Fruit fly (Drosophila melanogaster) whole organism, adult: ENCODE measurements around the gene Klp3A.

ENCODE experiments used
- CG11617 ChIP-seq: fragments of 200-800 bp; sonication (Bioruptor generic); optimal IDR thresholded peaks from 2 replicates; lab custom pipeline; 2017; ENCODE audit warnings: mild to moderate bottlenecking, missing biosample characterization, missing genetic modification reagents, missing genetic modification characterization
- CG12768 ChIP-seq: fragments of 200-800 bp; sonication (Bioruptor generic); optimal IDR thresholded peaks from 2 replicates; lab custom pipeline; 2017; ENCODE audit warnings: missing biosample characterization, missing genetic modification characterization, mild to moderate bottlenecking, moderate library complexity, missing genetic modification reagents
- CG14711 ChIP-seq: fragments of 200-800 bp; sonication (Bioruptor generic); optimal IDR thresholded peaks from 2 replicates; lab custom pipeline; 2018; ENCODE audit warnings: missing biosample characterization, mild to moderate bottlenecking, missing genetic modification characterization, moderate library complexity
- CG1620 ChIP-seq: fragments of 200-800 bp; sonication (Bioruptor generic); optimal IDR thresholded peaks from 2 replicates; lab custom pipeline; 2016; ENCODE audit warnings: missing biosample characterization, missing genetic modification characterization
- CG33017 ChIP-seq: fragments of 200-800 bp; sonication (Bioruptor generic); optimal IDR thresholded peaks from 2 replicates; lab custom pipeline; 2018; ENCODE audit warnings: missing biosample characterization, mild to moderate bottlenecking, missing genetic modification characterization, moderate library complexity
- CG5204 ChIP-seq: fragments of 200-800 bp; sonication (Bioruptor generic); optimal IDR thresholded peaks from 2 replicates; lab custom pipeline; 2016; ENCODE audit warnings: missing biosample characterization, missing genetic modification characterization
- CG7045 ChIP-seq: fragments of 200-800 bp; sonication (Bioruptor generic); optimal IDR thresholded peaks from 2 replicates; lab custom pipeline; 2017; ENCODE audit warnings: missing biosample characterization, mild to moderate bottlenecking, missing genetic modification characterization
- CG7101 ChIP-seq: fragments of 200-800 bp; sonication (Bioruptor generic); optimal IDR thresholded peaks from 2 replicates; lab custom pipeline; 2018; ENCODE audit warnings: missing biosample characterization, mild to moderate bottlenecking, missing genetic modification characterization, moderate library complexity
- Clk ChIP-seq: fragments of 200-800 bp; sonication (Bioruptor generic); optimal IDR thresholded peaks from 2 replicates; lab custom pipeline; 2017; ENCODE audit warnings: missing biosample characterization, missing genetic modification characterization
- Crg-1 ChIP-seq: fragments of 200-800 bp; sonication (Bioruptor generic); optimal IDR thresholded peaks from 2 replicates; lab custom pipeline; 2016; ENCODE audit warnings: missing biosample characterization, missing genetic modification characterization
- Hr96 ChIP-seq: fragments of 200-800 bp; sonication (Bioruptor generic); optimal IDR thresholded peaks from 2 replicates; lab custom pipeline; 2016; ENCODE audit warnings: missing biosample characterization, missing genetic modification characterization
- Mnt ChIP-seq: fragments of 200-800 bp; sonication (Bioruptor generic); optimal IDR thresholded peaks from 2 replicates; lab custom pipeline; 2016; ENCODE audit warnings: missing biosample characterization, mild to moderate bottlenecking, missing genetic modification characterization
- bab1 ChIP-seq: fragments of 200-800 bp; sonication (Bioruptor generic); optimal IDR thresholded peaks from 3 replicates; lab custom pipeline; 2019; ENCODE audit warnings: missing biosample characterization, mild to moderate bottlenecking, missing genetic modification characterization, moderate library complexity
- cic ChIP-seq: fragments of 200-800 bp; sonication (Bioruptor generic); optimal IDR thresholded peaks from 2 replicates; lab custom pipeline; 2017; ENCODE audit warnings: missing biosample characterization, mild to moderate bottlenecking, missing genetic modification characterization, moderate library complexity
- cnc ChIP-seq, 2 experiments: fragments of >200 bp; optimal IDR thresholded peaks; 2 replicates each; lab custom pipeline; 2017
- kay ChIP-seq: fragments of 200-800 bp; sonication (Bioruptor generic); peaks from one replicate; lab custom pipeline; 2016; ENCODE audit warnings: missing biosample characterization, missing genetic modification characterization, borderline replicate concordance
- ovo ChIP-seq: fragments of 200-800 bp; sonication (Bioruptor generic); optimal IDR thresholded peaks from 2 replicates; lab custom pipeline; 2016; ENCODE audit warnings: missing biosample characterization, missing genetic modification characterization
- pad ChIP-seq: fragments of 200-800 bp; sonication (Bioruptor generic); optimal IDR thresholded peaks from 3 replicates; lab custom pipeline; 2017; ENCODE audit warnings: missing biosample characterization, missing genetic modification characterization, mild to moderate bottlenecking, moderate library complexity, missing genetic modification reagents
- tj ChIP-seq: fragments of 200-800 bp; sonication (Bioruptor generic); optimal IDR thresholded peaks from 3 replicates; lab custom pipeline; 2017; ENCODE audit warnings: missing biosample characterization, mild to moderate bottlenecking, missing genetic modification characterization, moderate library complexity
- toe ChIP-seq: fragments of 200-800 bp; sonication (Bioruptor generic); optimal IDR thresholded peaks from 2 replicates; lab custom pipeline; 2016; ENCODE audit warnings: missing biosample characterization, missing genetic modification characterization

Klp3A gene

DNA sequence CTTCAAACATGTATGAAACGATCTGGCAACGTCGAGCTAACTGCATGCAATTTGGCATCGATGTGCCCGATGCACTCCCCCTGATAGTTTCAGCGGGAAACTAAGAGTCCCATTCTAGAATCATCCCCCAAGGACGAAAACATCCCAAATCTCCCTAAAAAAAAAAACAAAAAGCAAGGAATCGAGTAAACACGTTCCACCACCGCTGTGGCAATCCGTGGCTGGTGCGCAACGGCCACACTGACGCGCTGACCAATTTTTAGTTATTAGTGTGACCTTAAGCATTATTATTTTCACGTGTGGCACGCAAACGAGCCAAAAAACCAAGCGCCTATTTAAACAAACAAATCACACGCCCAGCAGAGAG lies 18.2 kb downstream of the Klp3A start, which contains the start of gene wds:
TSS of gene wds (plus strand) at position 265 of the 367 bp plus-strand sequence.
- TF ChIP-seq cic (no peak), cnc (optimal IDR thresholded peaks at IDR 0.05; lab: Kevin White, UChicago) (no peak), CG7045 (GFP tag; lab: Kevin White, UChicago) (no peak), CG7101 (tag; lab: Kevin White, UChicago) (no peak), CG11617 (GFP tag; lab: Kevin White, UChicago) (no peak), CG33017 (tag; lab: Kevin White, UChicago) (no peak), Mnt (GFP tag; lab: Kevin White, UChicago) (peak; percentile 90), kay (GFP tag; lab: Kevin White, UChicago) (no peak)

DNA sequence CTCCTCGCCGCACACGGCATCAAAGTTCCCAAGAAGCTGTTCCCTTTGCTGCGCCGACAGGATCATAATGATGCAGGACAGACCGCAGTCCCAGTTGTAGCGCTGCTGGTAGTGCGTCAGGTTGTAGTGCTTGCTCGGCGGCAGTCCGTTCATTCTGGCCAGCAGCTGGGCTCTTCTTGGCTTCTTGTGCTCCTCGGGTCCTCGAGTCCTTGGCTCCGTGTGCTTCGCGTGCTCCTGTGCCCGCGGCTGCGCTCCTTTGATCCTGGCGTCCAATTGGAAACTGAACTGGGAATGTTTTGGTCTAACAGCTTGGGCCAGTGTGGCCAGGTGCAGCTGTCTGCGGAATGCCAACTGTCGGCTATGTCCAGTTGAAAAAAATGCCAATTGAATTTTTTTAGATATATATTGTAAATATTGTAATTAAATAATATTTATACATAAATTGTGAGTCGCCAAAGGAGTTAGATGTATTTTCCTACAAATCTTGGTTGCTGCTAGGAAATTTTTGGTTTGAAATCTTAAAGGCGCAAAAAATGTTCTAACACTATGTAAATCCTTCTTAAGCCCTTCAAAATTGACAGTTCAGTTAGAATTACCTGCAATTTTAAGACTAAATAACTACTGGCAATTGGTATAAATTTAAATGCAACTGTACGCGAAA lies 18.7 kb downstream of the Klp3A start, which contains the start of gene CG13760:
TSS of gene CG13760 (minus strand) at position 645 of the 661 bp plus-strand sequence.
- TF ChIP-seq toe (GFP tag; lab: Kevin White, UChicago) (peak; percentile 13), cic (no peak)

DNA sequence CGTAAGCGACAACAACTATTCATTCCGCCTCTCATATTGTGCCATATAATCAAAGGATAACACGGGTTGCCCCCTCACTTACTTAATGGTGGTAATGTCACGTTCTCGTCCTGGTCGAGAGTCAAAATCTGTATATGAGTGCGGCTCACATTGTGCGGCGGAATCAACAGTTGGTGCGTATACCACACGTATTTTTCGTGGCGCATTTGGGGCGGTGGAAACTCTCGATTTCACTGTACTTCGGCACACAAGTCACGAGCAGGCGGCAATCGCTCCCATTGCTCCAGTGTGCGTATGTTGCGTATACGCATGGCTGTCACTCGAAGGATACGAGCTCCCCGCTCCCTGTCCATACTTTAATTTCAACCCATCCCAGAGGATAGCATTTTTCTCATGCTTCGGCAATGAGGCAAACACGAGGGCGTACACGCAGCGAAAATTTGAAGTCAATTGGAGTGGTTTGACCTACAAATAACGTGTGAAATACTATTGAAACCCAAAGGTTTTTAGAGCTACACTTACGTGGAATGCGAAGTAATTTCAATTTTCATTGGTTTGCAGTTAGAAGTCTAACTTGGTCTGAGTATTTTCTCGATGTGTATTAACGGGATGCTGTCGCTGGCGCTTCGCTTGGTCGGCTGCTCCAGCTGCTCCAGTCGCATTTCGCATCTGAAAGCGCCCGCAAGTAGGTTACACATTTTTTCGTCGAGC lies 21.9 kb downstream of the Klp3A start:
- no peak for TF ChIP-seq bab1 (GFP tag; lab: Kevin White, UChicago)
- peak; percentile 37 for TF ChIP-seq CG5204 (GFP tag; lab: Kevin White, UChicago)
- no peak for TF ChIP-seq ovo
- peak; percentile 33 for TF ChIP-seq toe (GFP tag; lab: Kevin White, UChicago)
- no peak for TF ChIP-seq cnc (optimal IDR thresholded peaks at IDR 0.05; lab: Kevin White, UChicago)

DNA sequence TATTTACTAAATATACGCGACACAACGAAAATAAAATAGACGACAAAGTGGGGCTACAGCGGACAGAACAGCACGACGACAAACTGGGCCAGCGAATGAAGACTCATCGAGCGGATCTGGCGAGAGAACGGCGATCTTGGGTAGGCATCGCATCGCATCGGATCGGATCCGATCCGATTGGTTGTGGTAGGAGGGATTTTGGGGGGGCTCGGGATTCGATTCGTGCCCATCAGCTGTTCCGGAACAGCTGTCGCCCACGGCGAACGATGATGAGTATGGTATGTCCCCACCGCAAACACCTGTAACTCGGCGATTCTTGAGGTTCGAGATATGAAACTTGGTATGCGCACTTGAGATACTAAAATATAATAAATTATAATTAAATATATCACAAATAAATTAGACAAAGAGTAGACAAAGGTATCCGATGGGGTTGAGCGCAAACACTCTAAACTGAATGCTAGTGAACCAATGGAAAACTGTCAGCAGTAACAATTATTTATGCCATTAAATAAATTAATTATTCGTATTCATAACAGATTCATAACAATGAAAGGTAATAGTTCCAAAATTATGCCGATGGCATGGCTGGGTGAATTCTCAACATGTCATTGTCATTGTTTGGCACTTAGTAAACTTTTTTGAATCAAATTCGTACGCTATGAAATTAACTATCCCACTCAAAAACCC lies 23.4 kb downstream of the Klp3A start, which contains the start of the genes Vha36-3 and AANATL7:
TSS of gene Vha36-3 (minus strand) at position 242 of the 690 bp plus-strand sequence.
TSS of gene AANATL7 (plus strand) at position 640 of the 690 bp plus-strand sequence.
- TF ChIP-seq CG5204 (GFP tag; lab: Kevin White, UChicago) (no peak), CG1620 (GFP tag; lab: Kevin White, UChicago) (no peak), CG14711 (tag; lab: Kevin White, UChicago) (no peak), CG33017 (tag; lab: Kevin White, UChicago) (no peak), Crg-1 (GFP tag; lab: Kevin White, UChicago) (no peak), CG7101 (tag; lab: Kevin White, UChicago) (no peak), Clk (no peak), Hr96 (GFP tag; lab: Kevin White, UChicago) (no peak), CG12768 (no peak), ovo (no peak), Mnt (GFP tag; lab: Kevin White, UChicago) (no peak)

DNA sequence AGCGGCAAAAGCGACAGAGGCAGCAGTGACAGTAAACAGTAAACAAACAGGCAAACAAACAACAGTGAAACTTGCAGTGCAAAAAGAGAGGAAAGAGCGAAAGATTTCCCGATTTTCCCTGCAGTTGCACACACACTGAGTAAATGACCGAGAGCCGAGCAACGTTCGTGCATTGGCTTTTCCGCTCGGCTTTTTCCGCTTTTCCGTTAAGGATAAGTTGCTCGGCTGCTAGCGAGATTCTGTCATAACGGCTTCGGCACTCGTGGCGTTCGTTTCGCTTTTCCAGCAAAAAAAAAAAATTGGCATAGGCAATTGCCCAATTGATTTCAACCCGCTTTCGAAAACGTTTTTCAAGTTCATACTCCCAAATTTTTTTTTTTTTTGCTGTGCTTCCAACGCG lies 50.0 kb downstream of the Klp3A start:
- TF ChIP-seq toe (GFP tag; lab: Kevin White, UChicago) (no peak), CG11617 (GFP tag; lab: Kevin White, UChicago) (no peak), Crg-1 (GFP tag; lab: Kevin White, UChicago) (no peak), CG1620 (GFP tag; lab: Kevin White, UChicago) (no peak), CG14711 (tag; lab: Kevin White, UChicago) (no peak), tj (no peak), CG33017 (tag; lab: Kevin White, UChicago) (no peak), cnc (optimal IDR thresholded peaks at IDR 0.05; lab: Kevin White, UChicago) (no peak), Hr96 (GFP tag; lab: Kevin White, UChicago) (no peak), Clk (no peak), Mnt (GFP tag; lab: Kevin White, UChicago) (no peak), pad (GFP tag; lab: Kevin White, UChicago) (no peak), CG7045 (GFP tag; lab: Kevin White, UChicago) (no peak), CG12768 (no peak), CG5204 (GFP tag; lab: Kevin White, UChicago) (no peak), CG7101 (tag; lab: Kevin White, UChicago) (no peak), cic (no peak)

DNA sequence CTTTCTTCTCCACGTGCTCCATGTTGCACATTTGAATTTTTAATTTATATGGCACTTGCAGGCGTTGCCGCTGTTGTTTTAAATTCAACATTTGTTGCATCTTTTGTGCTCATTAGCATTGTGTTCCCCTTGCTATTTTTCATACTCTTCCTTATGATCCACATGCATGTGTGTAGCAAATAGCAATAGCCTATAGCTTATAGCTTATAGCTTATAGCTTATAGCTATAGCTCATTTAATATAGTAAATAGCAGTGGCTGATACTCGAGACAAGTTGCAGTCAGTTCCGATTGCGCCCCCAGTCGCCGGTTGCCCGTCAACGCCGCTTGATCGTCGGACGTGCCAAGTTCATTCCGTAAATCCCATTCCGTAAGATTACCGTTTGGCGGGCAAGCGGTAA lies 51.9 kb downstream of the Klp3A start, which contains the start of gene Pdfr:
TSS of gene Pdfr (plus strand) at position 301 of the 400 bp plus-strand sequence.
- TF ChIP-seq cic (peak; percentile 8), pad (GFP tag; lab: Kevin White, UChicago) (peak; percentile 73), CG7101 (tag; lab: Kevin White, UChicago) (no peak)
